Fruit fly (Drosophila melanogaster) whole organism, embryonic: ENCODE data around the gene dgt6.

Source experiments
- CG12391 ChIP-seq: fragments of 200-800 bp; sonication (Bioruptor generic); optimal IDR thresholded peaks from 3 replicates; lab custom pipeline; 2018; ENCODE audit warnings: missing biosample characterization, mild to moderate bottlenecking, missing genetic modification characterization, moderate library complexity
- CG13287 ChIP-seq: fragments of 200-800 bp; sonication (Bioruptor generic); IDR thresholded peaks from 2 replicates; pipeline ENCODE4 v1.3.6; 2022; ENCODE audit warnings: missing biosample characterization, missing genetic modification characterization; ENCODE audit not compliant: partially characterized antibody
- CG1603 ChIP-seq: fragments of 200-800 bp; sonication (Bioruptor generic); optimal IDR thresholded peaks from 2 replicates; lab custom pipeline; 2019; ENCODE audit warnings: missing biosample characterization, mild to moderate bottlenecking, missing genetic modification characterization, moderate library complexity
- CG4360 ChIP-seq: fragments of 200-800 bp; sonication (Bioruptor generic); IDR thresholded peaks from 2 replicates; pipeline ENCODE4 v1.3.6; 2022; ENCODE audit warnings: missing biosample characterization, missing genetic modification characterization
- HmgZ ChIP-seq: fragments of 200-800 bp; sonication (Bioruptor generic); optimal IDR thresholded peaks from 2 replicates; lab custom pipeline; 2018; ENCODE audit warnings: missing biosample characterization, mild to moderate bottlenecking, missing genetic modification characterization
- Meics ChIP-seq: fragments of 200-800 bp; sonication (Bioruptor generic); optimal IDR thresholded peaks from 2 replicates; lab custom pipeline; 2017; ENCODE audit warnings: missing biosample characterization, mild to moderate bottlenecking, missing genetic modification characterization
- cas ChIP-seq: fragments of 200-800 bp; sonication (Bioruptor generic); IDR thresholded peaks from 2 replicates; pipeline ENCODE4 v1.3.6; 2022; ENCODE audit warnings: missing biosample characterization, missing genetic modification characterization
- fd64A ChIP-seq: fragments of 200-800 bp; sonication (Bioruptor generic); optimal IDR thresholded peaks from 3 replicates; lab custom pipeline; 2018; ENCODE audit warnings: missing biosample characterization, mild to moderate bottlenecking, missing genetic modification characterization
- lbe ChIP-seq: fragments of 200-800 bp; sonication (Bioruptor generic); optimal IDR thresholded peaks from 2 replicates; lab custom pipeline; 2016; ENCODE audit warnings: missing biosample characterization, mild to moderate bottlenecking, missing genetic modification characterization
- prd ChIP-seq, 3 experiments: fragments of >200 bp in 2 of 3; fragments of 200-800 bp in 1 of 3; sonication (Bioruptor generic) in 1 of 3; optimal IDR thresholded peaks in 2 of 3; IDR thresholded peaks in 1 of 3; 2 replicates in 2 of 3; 3 replicates in 1 of 3; pipeline versions ENCODE4 v1.3.6 to Lab custom; 2017 to 2022; ENCODE audit warnings: missing biosample characterization in 1 of 3, missing genetic modification characterization in 1 of 3
- tna ChIP-seq: fragments of 200-800 bp; sonication (Bioruptor generic); IDR thresholded peaks from 2 replicates; pipeline ENCODE4 v1.3.6; 2022; ENCODE audit warnings: missing biosample characterization, missing genetic modification characterization; ENCODE audit not compliant: partially characterized antibody

- TF ChIP-seq cas (GFP tag; lab: Robert Waterston, UW): no peak
- TF ChIP-seq tna (GFP tag; lab: Robert Waterston, UW): no peak
- TF ChIP-seq prd (optimal IDR thresholded peaks at IDR 0.05; lab: Kevin White, UChicago): no peak
- TF ChIP-seq prd (GFP tag; IDR thresholded peaks at IDR 0.05; lab: Robert Waterston, UW): no peak
- no peak for TF ChIP-seq HmgZ
- TF ChIP-seq Meics: no peak
- TF ChIP-seq CG1603 (tag; lab: Kevin White, UChicago): no peak
- no peak for TF ChIP-seq fd64A (GFP tag; lab: Kevin White, UChicago)
- TF ChIP-seq CG12391: no peak
- TF ChIP-seq CG13287 (GFP tag; lab: Robert Waterston, UW): no peak
- no peak for TF ChIP-seq lbe
- TF ChIP-seq CG4360: no peak
These were observed 35.2 kb downstream of the dgt6 start for dm6 chr3R:29095525-29095924.
